Worm (Caenorhabditis elegans) whole organism, early embryonic: ENCODE results near the gene Y40C5A.4.

Experiments
- B0310.2 ChIP-seq: sonication (generic microtip); optimal IDR thresholded peaks from 2 replicates; lab custom pipeline; 2016; ENCODE audit warnings: mild to moderate bottlenecking, missing genetic modification characterization, missing compliant biosample characterization
- ama-1 ChIP-seq: fragments of 150-350 bp; optimal IDR thresholded peaks from 2 replicates; lab custom pipeline; 2014
- ceh-36 ChIP-seq: sonication (generic microtip); optimal IDR thresholded peaks from 2 replicates; lab custom pipeline; 2016; ENCODE audit warnings: missing genetic modification characterization, inconsistent platforms, missing compliant biosample characterization
- hmbx-1 ChIP-seq: sonication (generic microtip); optimal IDR thresholded peaks from 2 replicates; lab custom pipeline; 2016; ENCODE audit warnings: mild to moderate bottlenecking, missing genetic modification characterization, missing compliant biosample characterization
- hmg-4 ChIP-seq: fragments of 200-800 bp; sonication (Bioruptor generic); optimal IDR thresholded peaks from 2 replicates; lab custom pipeline; 2018; ENCODE audit warnings: mild to moderate bottlenecking, missing genetic modification characterization, missing compliant biosample characterization

ce11 chrIV:7339095-7339494, 25.8 kb downstream of the Y40C5A.4 start:
- TF ChIP-seq B0310.2 (tag; lab: Kevin White, UChicago) = no peak
- no peak for TF ChIP-seq ceh-36 (tag; lab: Kevin White, UChicago)
- TF ChIP-seq ama-1 (lab: Kevin White, UChicago) = no peak
- no peak for TF ChIP-seq hmbx-1 (tag; lab: Kevin White, UChicago)
- no peak for TF ChIP-seq hmg-4 (GFP tag; lab: Kevin White, UChicago)
